Fruit fly (Drosophila melanogaster) whole organism, wandering third instar larva: ENCODE data around the gene meng.

ENCODE experiments used
- Abd-B ChIP-seq: fragments of >200 bp; optimal IDR thresholded peaks from 2 replicates; lab custom pipeline; 2017; ENCODE audit warnings: missing biosample characterization, missing genetic modification characterization
- CG32264 ChIP-seq: fragments of 200-800 bp; sonication (Bioruptor generic); optimal IDR thresholded peaks from 2 replicates; lab custom pipeline; 2016; ENCODE audit warnings: missing biosample characterization, missing genetic modification characterization
- CG9705 ChIP-seq: fragments of 200-800 bp; sonication (Bioruptor generic); optimal IDR thresholded peaks from 2 replicates; lab custom pipeline; 2018; ENCODE audit warnings: missing biosample characterization, mild to moderate bottlenecking, missing genetic modification characterization
- Dfd ChIP-seq: fragments of >200 bp; optimal IDR thresholded peaks from 2 replicates; lab custom pipeline; 2017; ENCODE audit warnings: missing biosample characterization, missing genetic modification characterization
- GATAd ChIP-seq: sonication (Bioruptor generic); optimal IDR thresholded peaks from 2 replicates; lab custom pipeline; 2016; ENCODE audit warnings: missing biosample characterization, missing genetic modification characterization
- HLH106 ChIP-seq: fragments of 200-800 bp; optimal IDR thresholded peaks from 3 replicates; lab custom pipeline; 2019; ENCODE audit warnings: missing biosample characterization, mild to moderate bottlenecking, missing genetic modification characterization, moderate library complexity
- Hnf4 ChIP-seq: fragments of 200-800 bp; sonication (Bioruptor generic); optimal IDR thresholded peaks from 2 replicates; lab custom pipeline; 2016; ENCODE audit warnings: missing biosample characterization, mild to moderate bottlenecking, missing genetic modification characterization
- Hr78 ChIP-seq: fragments of >200 bp; optimal IDR thresholded peaks from 2 replicates; lab custom pipeline; 2017; ENCODE audit warnings: missing biosample characterization, missing genetic modification characterization
- Hr83 ChIP-seq: fragments of 200-300 bp; sonication (Bioruptor generic); optimal IDR thresholded peaks from 2 replicates; lab custom pipeline; 2016; ENCODE audit warnings: missing biosample characterization, mild to moderate bottlenecking, missing genetic modification characterization, moderate library complexity; ENCODE audit not compliant: poor library complexity, severe bottlenecking
- Jra ChIP-seq: sonication (Bioruptor generic); optimal IDR thresholded peaks from 2 replicates; lab custom pipeline; 2016; ENCODE audit warnings: missing biosample characterization, missing genetic modification characterization
- Mio ChIP-seq: sonication (Bioruptor generic); optimal IDR thresholded peaks from 2 replicates; lab custom pipeline; 2016; ENCODE audit warnings: missing biosample characterization, missing genetic modification characterization
- Myc ChIP-seq: fragments of >200 bp; optimal IDR thresholded peaks from 2 replicates; lab custom pipeline; 2017
- N ChIP-seq: fragments of >200 bp; optimal IDR thresholded peaks from 2 replicates; lab custom pipeline; 2018; ENCODE audit warnings: missing biosample characterization, missing external identifiers, missing genetic modification characterization
- OdsH ChIP-seq: fragments of 200-800 bp; sonication (Bioruptor generic); optimal IDR thresholded peaks from 2 replicates; lab custom pipeline; 2016; ENCODE audit warnings: missing biosample characterization, mild to moderate bottlenecking, missing genetic modification characterization
- Rel ChIP-seq, 2 experiments: fragments of 200-800 bp; sonication (Bioruptor generic) in 1 of 2; optimal IDR thresholded peaks; 2 replicates in 1 of 2; 3 replicates in 1 of 2; lab custom pipeline; 2016 to 2019; ENCODE audit warnings: mild to moderate bottlenecking in 2 of 2, missing biosample characterization in 2 of 2, missing genetic modification characterization in 2 of 2, moderate library complexity in 1 of 2
- br ChIP-seq: fragments of 200-800 bp; sonication (Bioruptor generic); optimal IDR thresholded peaks from 2 replicates; lab custom pipeline; 2016; ENCODE audit warnings: missing biosample characterization, missing genetic modification characterization
- brk ChIP-seq: fragments of 200-800 bp; sonication (Bioruptor generic); optimal IDR thresholded peaks from 2 replicates; lab custom pipeline; 2016; ENCODE audit warnings: missing biosample characterization, mild to moderate bottlenecking, missing genetic modification characterization
- dl ChIP-seq, 2 experiments: fragments of 175-275, 200-275 bp in 1 of 2; fragments of 200-275 bp in 1 of 2; sonication (Bioruptor generic); optimal IDR thresholded peaks; lab custom pipeline; 2018; ENCODE audit warnings: mild to moderate bottlenecking in 2 of 2, missing biosample characterization in 2 of 2, missing genetic modification characterization in 2 of 2, moderate library complexity in 2 of 2; ENCODE audit not compliant: partially characterized antibody in 2 of 2, insufficient read depth in 1 of 2
- dmrt93B ChIP-seq: fragments of 200-800 bp; sonication (Bioruptor generic); optimal IDR thresholded peaks from 2 replicates; lab custom pipeline; 2018; ENCODE audit warnings: missing biosample characterization, mild to moderate bottlenecking, missing genetic modification characterization
- dsf ChIP-seq: sonication (Bioruptor generic); optimal IDR thresholded peaks from 2 replicates; lab custom pipeline; 2016; ENCODE audit warnings: missing biosample characterization, missing genetic modification characterization, borderline replicate concordance
- ey ChIP-seq: fragments of 200-800 bp; sonication (Bioruptor generic); optimal IDR thresholded peaks from 2 replicates; lab custom pipeline; 2016; ENCODE audit warnings: missing biosample characterization, missing genetic modification characterization
- foxo ChIP-seq, 2 experiments: fragments of 200-800 bp; sonication (Bioruptor generic); optimal IDR thresholded peaks; 2 replicates in 1 of 2; 3 replicates in 1 of 2; lab custom pipeline; 2016 to 2017; ENCODE audit warnings: missing biosample characterization in 2 of 2, missing genetic modification characterization in 2 of 2
- fru ChIP-seq: fragments of 200-800 bp; sonication (Bioruptor generic); optimal IDR thresholded peaks from 3 replicates; lab custom pipeline; 2016; ENCODE audit warnings: missing biosample characterization, mild to moderate bottlenecking, missing genetic modification characterization
- h ChIP-seq: fragments of 200-800 bp; sonication (Bioruptor generic); optimal IDR thresholded peaks from 3 replicates; lab custom pipeline; 2016; ENCODE audit warnings: missing biosample characterization, mild to moderate bottlenecking, missing genetic modification characterization
- jim ChIP-seq: fragments of 175-275, 200-325 bp; sonication (Bioruptor generic); optimal IDR thresholded peaks from 2 replicates; lab custom pipeline; 2016; ENCODE audit warnings: missing biosample characterization, mild to moderate bottlenecking, missing genetic modification characterization
- lola ChIP-seq: fragments of >200 bp; optimal IDR thresholded peaks from 2 replicates; lab custom pipeline; 2017; ENCODE audit warnings: missing biosample characterization, missing genetic modification characterization
- pan ChIP-seq: fragments of >200 bp; optimal IDR thresholded peaks from 2 replicates; lab custom pipeline; 2017
- psq ChIP-seq: fragments of 200-800 bp; sonication (Bioruptor generic); optimal IDR thresholded peaks from 3 replicates; lab custom pipeline; 2017; ENCODE audit warnings: missing biosample characterization, mild to moderate bottlenecking, missing genetic modification characterization, moderate library complexity
- rgr ChIP-seq: fragments of 200-800 bp; sonication (Bioruptor generic); optimal IDR thresholded peaks from 3 replicates; lab custom pipeline; 2016; ENCODE audit warnings: missing biosample characterization, mild to moderate bottlenecking, missing genetic modification characterization
- sage ChIP-seq: fragments of 200-800 bp; sonication (Bioruptor generic); optimal IDR thresholded peaks from 2 replicates; lab custom pipeline; 2016; ENCODE audit warnings: missing biosample characterization, mild to moderate bottlenecking, missing genetic modification characterization
- sv ChIP-seq: fragments of 200-800 bp; sonication (Bioruptor generic); optimal IDR thresholded peaks from 3 replicates; lab custom pipeline; 2016; ENCODE audit warnings: missing biosample characterization, missing genetic modification characterization
- tai ChIP-seq: sonication (Bioruptor generic); optimal IDR thresholded peaks from 2 replicates; lab custom pipeline; 2016; ENCODE audit warnings: missing biosample characterization, missing genetic modification characterization
- usp ChIP-seq: fragments of >200 bp; optimal IDR thresholded peaks from 2 replicates; lab custom pipeline; 2017; ENCODE audit warnings: missing biosample characterization, missing genetic modification characterization
- woc ChIP-seq: sonication (Bioruptor generic); optimal IDR thresholded peaks from 2 replicates; lab custom pipeline; 2016; ENCODE audit warnings: missing biosample characterization, mild to moderate bottlenecking, missing genetic modification characterization

Gene meng

dm6 chr2L:6797408-6797807 is 55.1 kb downstream of the meng start:
- no peak for TF ChIP-seq Rel (GFP tag; optimal IDR thresholded peaks at IDR 0.05; lab: Kevin White, UChicago)
- no peak for TF ChIP-seq Rel (tag; optimal IDR thresholded peaks at IDR 0.05; lab: Kevin White, UChicago)
- peak; percentile 18 for TF ChIP-seq HLH106 (tag; lab: Kevin White, UChicago)
- TF ChIP-seq tai: peak; percentile 19
- peak; percentile 2 for TF ChIP-seq ey
- TF ChIP-seq Dfd (GFP tag; lab: Kevin White, UChicago): no peak
- TF ChIP-seq fru: peak; percentile 10
- TF ChIP-seq Hr83: peak; percentile 6
- peak; percentile 24 for TF ChIP-seq Hnf4 (GFP tag; lab: Kevin White, UChicago)
- no peak for TF ChIP-seq Hr78 (GFP tag; lab: Kevin White, UChicago)
- TF ChIP-seq rgr (GFP tag; lab: Kevin White, UChicago): peak; percentile 8
- TF ChIP-seq br (GFP tag; lab: Kevin White, UChicago): peak; percentile 20
- TF ChIP-seq lola (GFP tag; lab: Kevin White, UChicago): no peak
- TF ChIP-seq sv: peak; percentile 38
- peak; percentile 85 for TF ChIP-seq Myc (lab: Kevin White, UChicago)
- TF ChIP-seq sage (GFP tag; lab: Kevin White, UChicago): peak; percentile 35
- TF ChIP-seq h: peak; percentile 16
- no peak for TF ChIP-seq brk
- TF ChIP-seq CG9705 (GFP tag; lab: Kevin White, UChicago): no peak

dm6 chr2L:6798762-6799246 is 56.5 kb downstream of the meng start, which contains the start of the genes nrv2 and CG43610:
nrv2 (minus strand) TSS chr2L:6798862.
CG43610 (plus strand) TSS chr2L:6799196.
- TF ChIP-seq dl (GFP tag; optimal IDR thresholded peaks at IDR 0.05; lab: Kevin White, UChicago; ENCODE audit: insufficient read depth in 1 of 2, partially characterized antibody in 2 of 2) (no peak), Hr83 (no peak), jim (GFP tag; lab: Kevin White, UChicago) (no peak), ey (no peak), OdsH (GFP tag; lab: Kevin White, UChicago) (no peak), Abd-B (GFP tag; lab: Kevin White, UChicago) (no peak), GATAd (GFP tag; lab: Kevin White, UChicago) (no peak), tai (no peak), dsf (GFP tag; lab: Kevin White, UChicago) (no peak), Hnf4 (GFP tag; lab: Kevin White, UChicago) (no peak), Hr78 (GFP tag; lab: Kevin White, UChicago) (no peak), usp (no peak), HLH106 (tag; lab: Kevin White, UChicago) (no peak), Myc (lab: Kevin White, UChicago) (no peak)

- no peak for TF ChIP-seq fru
- no peak for TF ChIP-seq woc (GFP tag; lab: Kevin White, UChicago)
- TF ChIP-seq br (GFP tag; lab: Kevin White, UChicago): no peak
- no peak for TF ChIP-seq tai
- TF ChIP-seq CG32264 (GFP tag; lab: Kevin White, UChicago): no peak
- no peak for TF ChIP-seq foxo (GFP tag; optimal IDR thresholded peaks at IDR 0.05; lab: Kevin White, UChicago)
- no peak for TF ChIP-seq dsf (GFP tag; lab: Kevin White, UChicago)
- TF ChIP-seq GATAd (GFP tag; lab: Kevin White, UChicago): no peak
- TF ChIP-seq pan (lab: Kevin White, UChicago): no peak
- no peak for TF ChIP-seq Abd-B (GFP tag; lab: Kevin White, UChicago)
- no peak for TF ChIP-seq HLH106 (tag; lab: Kevin White, UChicago)
Observed at dm6 chr2L:6799551-6799950, 57.2 kb downstream of the meng start.

DNA sequence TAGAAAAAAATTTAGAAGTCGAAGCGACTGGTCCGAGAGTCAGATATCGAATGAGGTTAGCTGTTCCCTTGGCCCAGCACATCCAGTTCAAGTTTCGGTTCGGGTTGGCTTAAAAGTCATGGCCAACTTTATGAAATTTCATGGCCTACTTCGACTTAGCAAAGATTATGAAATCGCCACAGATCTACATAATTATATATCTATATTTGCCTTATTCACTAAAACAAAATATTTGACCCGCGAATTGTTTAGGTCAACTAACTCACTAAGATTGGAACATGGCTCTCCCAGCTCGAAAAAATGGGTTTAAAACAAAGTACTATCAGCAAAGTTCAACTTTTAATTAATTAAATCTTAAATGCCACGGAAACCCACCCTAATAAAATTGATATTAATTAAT is 58.5 kb downstream of the meng start, which contains the start of gene CG17376:
Gene CG17376 (minus strand): TSS at position 101 of the 400 bp plus-strand sequence.
- TF ChIP-seq foxo (GFP tag; optimal IDR thresholded peaks at IDR 0.05; lab: Kevin White, UChicago): no peak
- no peak for TF ChIP-seq HLH106 (tag; lab: Kevin White, UChicago)
- TF ChIP-seq Mio: no peak
- TF ChIP-seq dmrt93B (GFP tag; lab: Kevin White, UChicago): no peak
- TF ChIP-seq pan (lab: Kevin White, UChicago): no peak
- no peak for TF ChIP-seq N (GFP tag; lab: Kevin White, UChicago)
- no peak for TF ChIP-seq GATAd (GFP tag; lab: Kevin White, UChicago)
- no peak for TF ChIP-seq Jra (GFP tag; lab: Kevin White, UChicago)
- no peak for TF ChIP-seq psq (GFP tag; lab: Kevin White, UChicago)
- TF ChIP-seq dsf (GFP tag; lab: Kevin White, UChicago): no peak
- no peak for TF ChIP-seq Dfd (GFP tag; lab: Kevin White, UChicago)
- no peak for TF ChIP-seq br (GFP tag; lab: Kevin White, UChicago)
- TF ChIP-seq woc (GFP tag; lab: Kevin White, UChicago): no peak
- no peak for TF ChIP-seq fru
- no peak for TF ChIP-seq sv
- no peak for TF ChIP-seq dl (GFP tag; optimal IDR thresholded peaks at IDR 0.05; lab: Kevin White, UChicago; ENCODE audit: insufficient read depth in 1 of 2, partially characterized antibody in 2 of 2)
- TF ChIP-seq, all 38 proteins: peak for 0
